Worm (Caenorhabditis elegans): ENCODE data around the gene pll-1.

The pll-1 gene

ce11 chrIII:365649-366048 lies at the start of gene pll-1:
Gene pll-1, plus strand, starts transcription at chrIII:365949.
- TF ChIP-seq ztf-23 (GFP tag; IDR thresholded peaks at IDR 0.05) (no peak), T22C8.4 (GFP tag; IDR thresholded peaks at IDR 0.05) (no peak), ref-1 (GFP tag; conservative IDR thresholded peaks at IDR 0.05) (no peak), ztf-29 (GFP tag; IDR thresholded peaks at IDR 0.05) (no peak), cog-1 (tag; optimal IDR thresholded peaks at IDR 0.05) (no peak), klf-2 (GFP tag; conservative IDR thresholded peaks at IDR 0.05) (no peak), flt-1 (GFP tag; IDR thresholded peaks at IDR 0.05) (no peak), med-1 (GFP tag; optimal IDR thresholded peaks at IDR 0.05; ENCODE audit: insufficient read depth) (no peak)

DNA sequence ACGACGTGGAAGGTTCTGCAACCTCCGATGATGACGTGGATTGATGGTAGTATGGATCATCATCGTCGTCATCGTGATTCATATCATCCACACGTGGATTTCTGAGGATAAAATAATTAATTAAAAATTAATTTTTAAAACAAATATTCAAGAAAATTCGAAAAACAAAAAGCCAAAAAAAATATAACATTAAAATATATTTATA lies 22.7 kb upstream of the pll-1 start, which contains the start of gene Y50D7A.8:
Gene Y50D7A.8, minus strand, starts transcription at position 101 of the 205 bp plus-strand sequence.
- TF ChIP-seq ztf-29 (GFP tag; IDR thresholded peaks at IDR 0.05) (no peak), cog-1 (tag; optimal IDR thresholded peaks at IDR 0.05) (no peak), ref-1 (GFP tag; conservative IDR thresholded peaks at IDR 0.05) (no peak), med-1 (GFP tag; optimal IDR thresholded peaks at IDR 0.05; ENCODE audit: insufficient read depth) (no peak), T22C8.4 (GFP tag; IDR thresholded peaks at IDR 0.05) (no peak), tab-1 (GFP tag; IDR thresholded peaks at IDR 0.05) (no peak), klf-2 (GFP tag; conservative IDR thresholded peaks at IDR 0.05) (no peak), ztf-23 (GFP tag; IDR thresholded peaks at IDR 0.05) (no peak), flt-1 (GFP tag; IDR thresholded peaks at IDR 0.05) (no peak)

DNA sequence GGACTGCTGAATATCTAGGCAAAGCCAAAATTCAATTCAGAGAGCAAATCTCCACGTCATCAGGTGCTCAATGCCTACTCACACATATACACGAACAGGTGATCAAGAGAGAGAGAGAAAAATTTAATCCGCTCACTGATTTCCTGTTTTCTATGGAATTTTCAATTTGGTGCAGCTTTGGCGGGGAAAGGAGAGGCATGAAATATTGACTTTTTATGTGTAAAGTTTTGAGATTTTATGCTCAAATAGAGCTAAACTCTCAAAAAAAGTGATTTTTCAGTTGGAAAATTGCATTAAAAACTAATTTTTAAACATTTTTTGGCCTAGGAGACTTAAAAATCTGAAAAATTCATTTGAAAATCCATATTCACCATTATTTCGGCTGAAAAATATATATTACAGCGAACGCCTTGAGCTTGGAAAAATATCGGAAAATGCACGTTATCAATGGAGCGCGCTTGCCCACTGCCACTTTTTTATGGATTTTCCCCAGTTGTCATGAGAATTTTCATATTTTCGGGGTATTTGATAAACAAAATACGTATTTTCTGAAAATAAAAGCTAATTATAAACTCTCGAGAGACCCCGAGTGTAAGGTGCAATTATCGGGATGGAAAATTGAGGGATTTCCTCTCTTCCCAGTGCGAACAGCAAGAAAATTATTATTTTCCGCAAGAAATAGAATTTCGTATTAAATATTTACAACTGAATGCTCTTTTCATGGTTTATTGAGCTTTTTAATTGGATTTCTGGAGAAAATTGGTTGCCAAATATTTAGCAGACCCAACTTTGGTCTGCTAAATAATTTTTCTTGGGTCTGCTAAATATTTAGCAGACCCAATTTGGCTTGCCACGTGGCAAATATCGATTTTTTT lies 22.2 kb upstream of the pll-1 start:
- TF ChIP-seq ztf-29 (GFP tag; IDR thresholded peaks at IDR 0.05) (no peak), flt-1 (GFP tag; IDR thresholded peaks at IDR 0.05) (no peak; the same call in 1 of the 2 replicates), ref-1 (GFP tag; conservative IDR thresholded peaks at IDR 0.05) (no peak)

DNA sequence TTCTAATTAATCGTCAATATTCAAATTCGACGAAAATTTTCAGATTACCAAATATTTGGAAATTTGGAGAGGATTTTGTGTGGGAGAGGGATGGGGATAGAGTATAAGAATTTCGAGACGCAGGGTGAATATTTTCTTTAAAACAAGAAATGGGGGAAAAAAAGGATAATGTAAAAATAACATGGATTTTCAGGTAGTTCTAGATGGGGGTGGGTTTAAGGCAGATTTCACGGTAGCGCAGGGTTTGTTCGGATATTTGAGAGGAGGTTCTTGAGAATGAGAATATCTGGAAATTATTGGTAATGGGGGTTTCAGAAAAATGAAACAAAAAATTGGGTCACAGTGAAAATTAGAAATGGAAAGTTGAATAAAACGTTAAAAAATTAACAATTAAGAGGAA lies 21.4 kb upstream of the pll-1 start:
- TF ChIP-seq cog-1 (tag; optimal IDR thresholded peaks at IDR 0.05) (no peak), klf-2 (GFP tag; conservative IDR thresholded peaks at IDR 0.05) (no peak), T22C8.4 (GFP tag; IDR thresholded peaks at IDR 0.05) (no peak), flt-1 (GFP tag; IDR thresholded peaks at IDR 0.05) (no peak), ztf-29 (GFP tag; IDR thresholded peaks at IDR 0.05) (no peak), med-1 (GFP tag; optimal IDR thresholded peaks at IDR 0.05; ENCODE audit: insufficient read depth) (no peak), tab-1 (GFP tag; IDR thresholded peaks at IDR 0.05) (no peak), ztf-23 (GFP tag; IDR thresholded peaks at IDR 0.05) (no peak), ref-1 (GFP tag; conservative IDR thresholded peaks at IDR 0.05) (no peak)

DNA sequence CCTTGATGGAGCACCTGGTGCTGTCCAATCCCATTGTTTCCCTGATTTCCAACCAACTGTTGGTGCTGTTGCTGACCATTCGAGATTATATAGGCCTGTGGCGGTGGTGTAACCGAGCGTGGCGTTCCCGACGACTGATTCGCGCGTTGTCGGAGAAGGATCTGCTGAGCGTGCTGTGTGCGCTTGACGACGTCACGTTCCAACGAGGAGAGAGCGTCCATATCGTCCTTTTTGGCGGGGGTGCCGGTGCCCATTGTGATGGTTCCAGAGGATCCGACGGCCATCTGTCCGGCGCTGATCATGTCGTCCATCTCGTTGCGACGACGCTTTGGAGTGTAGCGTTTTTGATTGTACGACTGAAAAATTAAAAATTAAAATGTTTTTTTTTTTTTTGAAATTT lies 20.2 kb upstream of the pll-1 start:
- TF ChIP-seq klf-2 (GFP tag; conservative IDR thresholded peaks at IDR 0.05) (no peak), cog-1 (tag; optimal IDR thresholded peaks at IDR 0.05) (no peak), tab-1 (GFP tag; IDR thresholded peaks at IDR 0.05) (0 out of 2 replicates have a peak, but pooled peaks have one; percentile 60), flt-1 (GFP tag; IDR thresholded peaks at IDR 0.05) (peak; percentile 54; the same call in 1 of the 2 replicates)

- TF ChIP-seq klf-2 (GFP tag; conservative IDR thresholded peaks at IDR 0.05): no peak
- no peak for TF ChIP-seq tab-1 (GFP tag; IDR thresholded peaks at IDR 0.05)
- TF ChIP-seq ztf-29 (GFP tag; IDR thresholded peaks at IDR 0.05): no peak
- no peak for TF ChIP-seq T22C8.4 (GFP tag; IDR thresholded peaks at IDR 0.05)
- TF ChIP-seq ref-1 (GFP tag; conservative IDR thresholded peaks at IDR 0.05): no peak
- no peak for TF ChIP-seq cog-1 (tag; optimal IDR thresholded peaks at IDR 0.05)
- no peak for TF ChIP-seq med-1 (GFP tag; optimal IDR thresholded peaks at IDR 0.05; ENCODE audit: insufficient read depth)
- TF ChIP-seq flt-1 (GFP tag; IDR thresholded peaks at IDR 0.05): no peak
- TF ChIP-seq ztf-23 (GFP tag; IDR thresholded peaks at IDR 0.05): no peak
These were observed 18.8 kb upstream of the pll-1 start for ce11 chrIII:346942-347341.

DNA sequence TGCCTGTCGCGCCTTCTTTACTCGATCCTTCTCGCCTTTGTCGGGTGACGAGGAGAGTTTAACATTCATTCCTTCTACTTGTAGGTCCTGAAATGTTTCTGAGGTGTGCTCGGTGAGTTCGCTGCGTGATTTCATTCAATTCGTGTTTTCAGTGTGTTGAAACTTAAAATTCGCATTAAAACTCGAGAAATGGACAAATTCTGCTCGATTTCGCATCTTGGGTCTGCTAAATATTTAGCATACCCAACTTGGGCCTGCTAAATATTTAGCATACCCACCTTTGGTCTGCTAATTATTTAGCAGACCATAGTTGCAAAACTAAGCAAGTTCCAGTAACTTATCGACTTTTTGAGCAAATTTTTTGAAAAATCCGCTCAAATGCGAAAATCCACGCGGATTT lies 18.4 kb upstream of the pll-1 start:
- TF ChIP-seq med-1 (GFP tag; optimal IDR thresholded peaks at IDR 0.05; ENCODE audit: insufficient read depth): no peak
- no peak for TF ChIP-seq cog-1 (tag; optimal IDR thresholded peaks at IDR 0.05)
- no peak for TF ChIP-seq T22C8.4 (GFP tag; IDR thresholded peaks at IDR 0.05)
- no peak for TF ChIP-seq ztf-23 (GFP tag; IDR thresholded peaks at IDR 0.05)
- no peak for TF ChIP-seq ztf-29 (GFP tag; IDR thresholded peaks at IDR 0.05)
- no peak for TF ChIP-seq tab-1 (GFP tag; IDR thresholded peaks at IDR 0.05)
- TF ChIP-seq flt-1 (GFP tag; IDR thresholded peaks at IDR 0.05): no peak
- TF ChIP-seq ref-1 (GFP tag; conservative IDR thresholded peaks at IDR 0.05): no peak
- no peak for TF ChIP-seq klf-2 (GFP tag; conservative IDR thresholded peaks at IDR 0.05)

- no peak for TF ChIP-seq klf-2 (GFP tag; conservative IDR thresholded peaks at IDR 0.05)
- TF ChIP-seq flt-1 (GFP tag; IDR thresholded peaks at IDR 0.05): no peak
- TF ChIP-seq ref-1 (GFP tag; conservative IDR thresholded peaks at IDR 0.05): no peak
- no peak for TF ChIP-seq ztf-29 (GFP tag; IDR thresholded peaks at IDR 0.05)
- TF ChIP-seq med-1 (GFP tag; optimal IDR thresholded peaks at IDR 0.05; ENCODE audit: insufficient read depth): no peak
- TF ChIP-seq ztf-23 (GFP tag; IDR thresholded peaks at IDR 0.05): no peak
- no peak for TF ChIP-seq tab-1 (GFP tag; IDR thresholded peaks at IDR 0.05)
These were observed 17.3 kb upstream of the pll-1 start for ce11 chrIII:348465-348864.

ce11 chrIII:349511-350165 lies 16.1 kb upstream of the pll-1 start:
- TF ChIP-seq ztf-29 (GFP tag; IDR thresholded peaks at IDR 0.05) (no peak), ref-1 (GFP tag; conservative IDR thresholded peaks at IDR 0.05) (no peak), med-1 (GFP tag; optimal IDR thresholded peaks at IDR 0.05; ENCODE audit: insufficient read depth) (no peak), flt-1 (GFP tag; IDR thresholded peaks at IDR 0.05) (no peak; the same call in 1 of the 2 replicates), cog-1 (tag; optimal IDR thresholded peaks at IDR 0.05) (peak; percentile 50), ztf-23 (GFP tag; IDR thresholded peaks at IDR 0.05) (0 out of 2 replicates have a peak, but pooled peaks have one; percentile 10), tab-1 (GFP tag; IDR thresholded peaks at IDR 0.05) (no peak), T22C8.4 (GFP tag; IDR thresholded peaks at IDR 0.05) (peak; percentile 87)

All from whole organism, midembryonic.